Fruit fly (Drosophila melanogaster) whole organism, prepupa: ENCODE results near the gene CG9107.
A peak's percentile ranks its signal among the peaks of the same experiment; 100 is the strongest.

Experiments
- Blimp-1 ChIP-seq: fragments of 200-800 bp; sonication (Bioruptor generic); optimal IDR thresholded peaks from 3 replicates; lab custom pipeline; 2017; ENCODE audit warnings: missing biosample characterization, missing genetic modification characterization, mild to moderate bottlenecking, moderate library complexity, missing genetic modification reagents
- CG10631 ChIP-seq: fragments of 200-800 bp; sonication (Bioruptor generic); optimal IDR thresholded peaks from 2 replicates; lab custom pipeline; 2016; ENCODE audit warnings: missing biosample characterization, missing genetic modification characterization
- CG11294 ChIP-seq: fragments of 200-800 bp; sonication (Bioruptor generic); IDR thresholded peaks from 2 replicates; pipeline ENCODE4 v1.3.6; 2022; ENCODE audit warnings: missing biosample characterization, missing genetic modification characterization
- CG11762 ChIP-seq: fragments of 200-800 bp; sonication (Bioruptor generic); optimal IDR thresholded peaks from 3 replicates; lab custom pipeline; 2016; ENCODE audit warnings: missing biosample characterization, missing genetic modification characterization; ENCODE audit not compliant: insufficient read depth
- CG11902 ChIP-seq: fragments of 200-800 bp; sonication (Bioruptor generic); optimal IDR thresholded peaks from 3 replicates; lab custom pipeline; 2016; ENCODE audit warnings: missing biosample characterization, missing genetic modification characterization
- CG15336 ChIP-seq: fragments of 200-800 bp; sonication (Bioruptor generic); IDR thresholded peaks from 2 replicates; pipeline ENCODE4 v1.3.6; 2022; ENCODE audit warnings: missing biosample characterization, missing genetic modification characterization
- CG1621 ChIP-seq: fragments of 200-800 bp; sonication (Bioruptor generic); optimal IDR thresholded peaks from 3 replicates; lab custom pipeline; 2018; ENCODE audit warnings: missing biosample characterization, mild to moderate bottlenecking, missing genetic modification characterization
- CG16779 ChIP-seq: fragments of 200-800 bp; sonication (Bioruptor generic); optimal IDR thresholded peaks from 3 replicates; lab custom pipeline; 2017; ENCODE audit warnings: missing biosample characterization, mild to moderate bottlenecking, missing genetic modification characterization
- CG3032 ChIP-seq: fragments of 200-800 bp; optimal IDR thresholded peaks from 2 replicates; lab custom pipeline; 2019; ENCODE audit warnings: missing biosample characterization, mild to moderate bottlenecking, missing genetic modification characterization, moderate library complexity
- CG31627 ChIP-seq: fragments of 200-800 bp; sonication (Bioruptor generic); optimal IDR thresholded peaks from 3 replicates; lab custom pipeline; 2016; ENCODE audit warnings: missing biosample characterization, missing genetic modification characterization
- CG32006 ChIP-seq: fragments of 200-800 bp; sonication (Bioruptor generic); optimal IDR thresholded peaks from 3 replicates; lab custom pipeline; 2017; ENCODE audit warnings: missing biosample characterization, mild to moderate bottlenecking, missing genetic modification characterization
- CG34406 ChIP-seq: fragments of 200-800 bp; sonication (Bioruptor generic); optimal IDR thresholded peaks from 3 replicates; lab custom pipeline; 2016; ENCODE audit warnings: missing biosample characterization, missing genetic modification characterization
- CG3919 ChIP-seq: fragments of 200-800 bp; sonication (Bioruptor generic); optimal IDR thresholded peaks from 3 replicates; lab custom pipeline; 2016; ENCODE audit warnings: missing biosample characterization, missing genetic modification characterization
- CG4318 ChIP-seq: fragments of 200-800 bp; sonication (Bioruptor generic); optimal IDR thresholded peaks from 3 replicates; lab custom pipeline; 2017; ENCODE audit warnings: missing biosample characterization, mild to moderate bottlenecking, missing genetic modification characterization
- CG6163 ChIP-seq: fragments of 200-800 bp; sonication (Bioruptor generic); IDR thresholded peaks from 3 replicates; pipeline ENCODE4 v1.3.6; 2022; ENCODE audit warnings: missing biosample characterization, missing genetic modification characterization
- CG6276 ChIP-seq: fragments of 200-800 bp; sonication (Bioruptor generic); optimal IDR thresholded peaks from 2 replicates; lab custom pipeline; 2017; ENCODE audit warnings: missing biosample characterization, mild to moderate bottlenecking, missing genetic modification characterization
- CG6792 ChIP-seq: fragments of 200-800 bp; sonication (Bioruptor generic); optimal IDR thresholded peaks from 3 replicates; lab custom pipeline; 2016; ENCODE audit warnings: missing biosample characterization, missing genetic modification characterization
- CG6808 ChIP-seq: fragments of 200-800 bp; sonication (Bioruptor generic); optimal IDR thresholded peaks from 3 replicates; lab custom pipeline; 2017; ENCODE audit warnings: missing biosample characterization, missing genetic modification characterization, mild to moderate bottlenecking, moderate library complexity, missing genetic modification reagents
- CG6854 ChIP-seq: fragments of 200-800 bp; sonication (Bioruptor generic); optimal IDR thresholded peaks from 2 replicates; lab custom pipeline; 2017; ENCODE audit warnings: missing biosample characterization, mild to moderate bottlenecking, missing genetic modification characterization
- CG7368 ChIP-seq: fragments of 200-800 bp; sonication (Bioruptor generic); optimal IDR thresholded peaks from 3 replicates; lab custom pipeline; 2016; ENCODE audit warnings: missing biosample characterization, missing genetic modification characterization
- CG8319 ChIP-seq: fragments of 200-800 bp; sonication (Bioruptor generic); optimal IDR thresholded peaks from 3 replicates; lab custom pipeline; 2016; ENCODE audit warnings: missing biosample characterization, missing genetic modification characterization
- CG8632 ChIP-seq: fragments of 200-800 bp; sonication (Bioruptor generic); optimal IDR thresholded peaks from 3 replicates; lab custom pipeline; 2016; ENCODE audit warnings: missing biosample characterization, missing genetic modification characterization
- CG9139 ChIP-seq: fragments of 200-800 bp; sonication (Bioruptor generic); optimal IDR thresholded peaks from 3 replicates; lab custom pipeline; 2017; ENCODE audit warnings: missing biosample characterization, mild to moderate bottlenecking, missing genetic modification characterization
- Eip75B ChIP-seq: fragments of 200-800 bp; sonication (Bioruptor generic); optimal IDR thresholded peaks from 3 replicates; lab custom pipeline; 2016; ENCODE audit warnings: missing biosample characterization, missing genetic modification characterization
- Eip93F ChIP-seq: fragments of 200-800 bp; sonication (Bioruptor generic); optimal IDR thresholded peaks from 2 replicates; lab custom pipeline; 2016; ENCODE audit warnings: missing biosample characterization, mild to moderate bottlenecking, missing genetic modification characterization
- Ets21C ChIP-seq: fragments of 200-800 bp; sonication (Bioruptor generic); optimal IDR thresholded peaks from 3 replicates; lab custom pipeline; 2016; ENCODE audit warnings: missing biosample characterization, missing genetic modification characterization
- Ets96B ChIP-seq: fragments of 200-800 bp; optimal IDR thresholded peaks from 2 replicates; lab custom pipeline; 2019; ENCODE audit warnings: missing biosample characterization, mild to moderate bottlenecking, missing genetic modification characterization, moderate library complexity
- Hr38 ChIP-seq: sonication (Bioruptor generic); optimal IDR thresholded peaks from 2 replicates; lab custom pipeline; 2016; ENCODE audit warnings: missing biosample characterization, missing genetic modification characterization
- Met ChIP-seq: fragments of 200-800 bp; sonication (Bioruptor generic); optimal IDR thresholded peaks from 3 replicates; lab custom pipeline; 2016; ENCODE audit warnings: missing biosample characterization, missing genetic modification characterization
- Sox102F ChIP-seq: fragments of 200-800 bp; sonication (Bioruptor generic); optimal IDR thresholded peaks from 2 replicates; lab custom pipeline; 2016; ENCODE audit warnings: missing biosample characterization, mild to moderate bottlenecking, missing genetic modification characterization
- Sox14 ChIP-seq: fragments of 200-800 bp; sonication (Bioruptor generic); optimal IDR thresholded peaks from 3 replicates; lab custom pipeline; 2016; ENCODE audit warnings: missing biosample characterization, missing genetic modification characterization
- Sox15 ChIP-seq: fragments of 200-800 bp; sonication (Bioruptor generic); optimal IDR thresholded peaks from 3 replicates; lab custom pipeline; 2016; ENCODE audit warnings: missing biosample characterization, missing genetic modification characterization
- achi ChIP-seq: fragments of 200-800 bp; sonication (Bioruptor generic); optimal IDR thresholded peaks from 3 replicates; lab custom pipeline; 2016; ENCODE audit warnings: missing biosample characterization, missing genetic modification characterization
- acj6 ChIP-seq: fragments of 200-800 bp; sonication (Bioruptor generic); optimal IDR thresholded peaks from 3 replicates; lab custom pipeline; 2016; ENCODE audit warnings: missing biosample characterization, missing genetic modification characterization
- cyc ChIP-seq: fragments of 200-800 bp; sonication (Bioruptor generic); optimal IDR thresholded peaks from 3 replicates; lab custom pipeline; 2016; ENCODE audit warnings: missing biosample characterization, missing genetic modification characterization
- dac ChIP-seq: fragments of 200-800 bp; sonication (Bioruptor generic); optimal IDR thresholded peaks from 2 replicates; lab custom pipeline; 2017; ENCODE audit warnings: missing biosample characterization, mild to moderate bottlenecking, missing genetic modification characterization
- eg ChIP-seq: fragments of 200-800 bp; sonication (Bioruptor generic); IDR thresholded peaks from 3 replicates; pipeline ENCODE4 v1.3.6; 2022; ENCODE audit warnings: missing biosample characterization, missing genetic modification characterization
- esn ChIP-seq: fragments of 200-800 bp; sonication (Bioruptor generic); optimal IDR thresholded peaks from 2 replicates; lab custom pipeline; 2016; ENCODE audit warnings: missing biosample characterization, mild to moderate bottlenecking, missing genetic modification characterization, moderate library complexity
- fd85E ChIP-seq: fragments of 200-800 bp; sonication (Bioruptor generic); optimal IDR thresholded peaks from 3 replicates; lab custom pipeline; 2016; ENCODE audit warnings: missing biosample characterization, missing genetic modification characterization
- fkh ChIP-seq: fragments of 200-800 bp; sonication (Bioruptor generic); optimal IDR thresholded peaks from 3 replicates; lab custom pipeline; 2017; ENCODE audit warnings: missing biosample characterization, mild to moderate bottlenecking, missing genetic modification characterization, moderate library complexity
- lz ChIP-seq: fragments of 200-800 bp; sonication (Bioruptor generic); optimal IDR thresholded peaks from 3 replicates; lab custom pipeline; 2016; ENCODE audit warnings: missing biosample characterization, missing genetic modification characterization
- net ChIP-seq: fragments of 200-800 bp; sonication (Bioruptor generic); optimal IDR thresholded peaks from 3 replicates; lab custom pipeline; 2016; ENCODE audit warnings: missing biosample characterization, missing genetic modification characterization
- pdm3 ChIP-seq: fragments of 200-800 bp; sonication (Bioruptor generic); optimal IDR thresholded peaks from 3 replicates; lab custom pipeline; 2016; ENCODE audit warnings: missing biosample characterization, missing genetic modification characterization
- salr ChIP-seq, 2 experiments: fragments of 200-800 bp; sonication (Bioruptor generic); optimal IDR thresholded peaks; 3 replicates each; lab custom pipeline; 2016 to 2018; ENCODE audit warnings: missing biosample characterization in 2 of 2, missing genetic modification characterization in 2 of 2, mild to moderate bottlenecking in 1 of 2
- spab ChIP-seq: fragments of 200-800 bp; sonication (Bioruptor generic); optimal IDR thresholded peaks from 2 replicates; lab custom pipeline; 2017; ENCODE audit warnings: missing biosample characterization, mild to moderate bottlenecking, missing genetic modification characterization, missing genetic modification reagents
- ss ChIP-seq, 2 experiments: fragments of 200-800 bp; sonication (Bioruptor generic); optimal IDR thresholded peaks; 2 replicates in 1 of 2; 3 replicates in 1 of 2; lab custom pipeline; 2017 to 2018; ENCODE audit warnings: mild to moderate bottlenecking in 2 of 2, missing biosample characterization in 2 of 2, missing genetic modification characterization in 2 of 2, moderate library complexity in 1 of 2
- topi ChIP-seq: fragments of 200-800 bp; sonication (Bioruptor generic); optimal IDR thresholded peaks from 3 replicates; lab custom pipeline; 2016; ENCODE audit warnings: missing biosample characterization, missing genetic modification characterization
- vri ChIP-seq: fragments of 200-800 bp; sonication (Bioruptor generic); optimal IDR thresholded peaks from 3 replicates; lab custom pipeline; 2016; ENCODE audit warnings: missing biosample characterization, mild to moderate bottlenecking, missing genetic modification characterization

The CG9107 gene

DNA sequence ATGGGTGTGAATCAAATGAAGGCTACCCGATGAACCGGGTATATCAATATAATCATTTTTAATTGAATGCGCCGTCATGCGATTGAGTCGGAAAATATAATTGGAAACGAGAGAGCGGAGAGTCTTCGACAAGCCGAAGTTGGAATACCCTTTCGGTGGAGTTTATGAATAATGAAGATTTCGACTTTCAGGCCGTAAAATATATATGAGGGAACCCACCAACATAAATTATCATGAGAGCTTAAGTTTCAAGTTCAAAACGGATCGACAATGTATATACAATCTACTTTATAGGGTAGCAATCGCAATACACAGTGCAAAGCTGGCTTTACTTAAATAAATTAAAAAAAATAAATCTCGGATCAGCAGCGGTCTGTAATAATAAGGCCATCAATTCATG, 7.5 kb upstream of the CG9107 start (continued):
- TF ChIP-seq Sox14 (GFP tag; lab: Kevin White, UChicago) (peak; percentile 36), pdm3 (GFP tag; lab: Kevin White, UChicago) (peak; percentile 36), dac (GFP tag; lab: Kevin White, UChicago) (no peak), Eip93F (no peak), CG6792 (peak; percentile 23), CG3919 (GFP tag; lab: Kevin White, UChicago) (no peak), cyc (GFP tag; lab: Kevin White, UChicago) (no peak), lz (GFP tag; lab: Kevin White, UChicago) (peak; percentile 40), CG6808 (GFP tag; lab: Kevin White, UChicago) (peak; percentile 50), acj6 (GFP tag; lab: Kevin White, UChicago) (peak; percentile 12), CG11902 (GFP tag; lab: Kevin White, UChicago) (peak; percentile 8), CG32006 (GFP tag; lab: Kevin White, UChicago) (peak; percentile 49), fkh (GFP tag; lab: Kevin White, UChicago) (no peak), CG34406 (GFP tag; lab: Kevin White, UChicago) (peak; percentile 19), Met (GFP tag; lab: Kevin White, UChicago) (no peak), Ets96B (tag; lab: Kevin White, UChicago) (peak; percentile 59), CG8632 (GFP tag; lab: Kevin White, UChicago) (peak; percentile 12), CG4318 (GFP tag; lab: Kevin White, UChicago) (no peak), Sox15 (GFP tag; lab: Kevin White, UChicago) (no peak), CG16779 (no peak), net (GFP tag; lab: Kevin White, UChicago) (peak; percentile 41), eg (GFP tag; lab: Robert Waterston, UW) (peak; percentile 59; the same call in 2 of the 3 replicates), topi (peak; percentile 35)

DNA sequence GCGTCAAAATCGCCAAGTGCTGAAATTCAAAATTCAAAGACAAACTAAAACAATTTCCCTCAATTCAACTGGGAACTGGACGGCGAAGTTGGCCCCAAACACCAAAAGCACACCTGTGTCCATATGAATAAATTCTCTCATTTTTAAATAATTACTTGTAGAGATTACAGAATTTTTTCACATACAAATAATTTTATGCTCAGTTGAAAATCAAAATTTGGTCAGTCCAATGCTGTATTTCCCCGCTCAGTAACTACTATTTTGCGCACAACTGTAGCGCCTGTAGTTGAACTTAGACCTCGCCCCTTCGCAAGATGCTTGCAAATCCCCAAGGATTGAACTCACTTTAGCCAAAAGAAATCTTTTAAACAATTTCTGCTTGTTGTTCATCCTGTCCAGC, 4.4 kb upstream of the CG9107 start:
- TF ChIP-seq Blimp-1 (GFP tag; lab: Kevin White, UChicago) (no peak), CG32006 (GFP tag; lab: Kevin White, UChicago) (peak; percentile 37), CG10631 (GFP tag; lab: Kevin White, UChicago) (no peak), CG4318 (GFP tag; lab: Kevin White, UChicago) (no peak), CG3032 (tag; lab: Kevin White, UChicago) (no peak), fkh (GFP tag; lab: Kevin White, UChicago) (no peak), lz (GFP tag; lab: Kevin White, UChicago) (no peak), Sox14 (GFP tag; lab: Kevin White, UChicago) (no peak), Eip93F (no peak), CG6808 (GFP tag; lab: Kevin White, UChicago) (no peak), acj6 (GFP tag; lab: Kevin White, UChicago) (peak; percentile 24), esn (GFP tag; lab: Kevin White, UChicago) (peak; percentile 1), CG16779 (no peak), CG7368 (no peak), CG6854 (GFP tag; lab: Kevin White, UChicago) (no peak), Ets21C (GFP tag; lab: Kevin White, UChicago) (no peak), Hr38 (GFP tag; lab: Kevin White, UChicago) (no peak), CG9139 (no peak), vri (GFP tag; lab: Kevin White, UChicago) (no peak), CG6792 (no peak), CG11762 (GFP tag; lab: Kevin White, UChicago) (no peak), CG15336 (GFP tag; lab: Robert Waterston, UW) (peak; percentile 44; the same call in 1 of the 2 replicates), Eip75B (GFP tag; lab: Kevin White, UChicago) (no peak), CG6163 (GFP tag; lab: Robert Waterston, UW) (peak; percentile 21; the same call in 1 of the 3 replicates), CG8319 (GFP tag; lab: Kevin White, UChicago) (no peak), eg (GFP tag; lab: Robert Waterston, UW) (peak; percentile 39; the same call in 1 of the 3 replicates), CG31627 (GFP tag; lab: Kevin White, UChicago) (peak; percentile 7), fd85E (GFP tag; lab: Kevin White, UChicago) (no peak), CG11294 (GFP tag; lab: Robert Waterston, UW) (no peak), dac (GFP tag; lab: Kevin White, UChicago) (no peak), CG1621 (tag; lab: Kevin White, UChicago) (no peak), CG8632 (GFP tag; lab: Kevin White, UChicago) (no peak), CG6276 (no peak), achi (peak; percentile 18), CG11902 (GFP tag; lab: Kevin White, UChicago) (no peak), ss (GFP tag; optimal IDR thresholded peaks at IDR 0.05; lab: Kevin White, UChicago) (no peak), salr (GFP tag; optimal IDR thresholded peaks at IDR 0.05; lab: Kevin White, UChicago) (no peak), CG3919 (GFP tag; lab: Kevin White, UChicago) (peak; percentile 5), Sox102F (no peak), spab (GFP tag; lab: Kevin White, UChicago) (no peak)
